Worm (Caenorhabditis elegans): ENCODE data around the gene ugt-56.

DNA sequence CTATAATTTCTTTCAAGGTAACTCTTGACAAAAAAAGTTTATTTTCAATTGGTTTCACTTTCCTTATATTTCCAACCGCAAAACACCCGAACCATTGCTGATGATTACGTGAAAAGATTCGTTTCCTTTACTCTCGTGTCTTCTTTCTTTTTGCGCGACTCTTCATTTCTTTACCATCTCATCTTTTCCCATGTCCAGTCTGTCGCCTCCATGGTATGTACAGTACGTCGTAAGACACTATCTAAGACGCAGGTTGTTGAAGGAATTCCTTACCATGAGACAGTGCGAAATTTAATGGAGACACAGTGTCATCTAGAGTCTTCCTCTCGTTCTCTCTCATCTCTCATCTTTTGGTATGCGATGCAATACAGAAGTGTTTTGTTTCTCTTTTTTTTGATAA lies 41.4 kb downstream of the ugt-56 start:
- TF ChIP-seq Y53G8AR.9 (GFP tag; conservative IDR thresholded peaks at IDR 0.05) (no peak), ama-1 (optimal IDR thresholded peaks at IDR 0.05) (no peak), ama-1 (GFP tag; optimal IDR thresholded peaks at IDR 0.05) (no peak), Y53F4B.3 (GFP tag; IDR thresholded peaks at IDR 0.05) (no peak)
